Worm (Caenorhabditis elegans) whole organism, late embryonic: ENCODE data around the gene Y55F3BL.6.

Source experiments
- C08G9.2 ChIP-seq: sonication (generic microtip); optimal IDR thresholded peaks from 2 replicates; lab custom pipeline; 2016; ENCODE audit warnings: mild to moderate bottlenecking, missing genetic modification characterization, moderate library complexity, missing compliant biosample characterization
- C38D4.7 ChIP-seq: fragments of 200-800 bp; sonication (Bioruptor generic); optimal IDR thresholded peaks from 2 replicates; lab custom pipeline; 2018; ENCODE audit warnings: mild to moderate bottlenecking, missing genetic modification characterization, moderate library complexity, missing compliant biosample characterization
- F13H6.1 ChIP-seq: sonication (generic microtip); optimal IDR thresholded peaks from 2 replicates; lab custom pipeline; 2016; ENCODE audit warnings: missing genetic modification characterization, missing compliant biosample characterization
- K02D7.2 ChIP-seq: sonication (generic microtip); optimal IDR thresholded peaks from 2 replicates; lab custom pipeline; 2017; ENCODE audit warnings: mild to moderate bottlenecking, missing genetic modification characterization, missing compliant biosample characterization
- K09A11.1 ChIP-seq: sonication (generic microtip); optimal IDR thresholded peaks from 2 replicates; lab custom pipeline; 2017; ENCODE audit warnings: antibody characterized with exemption, mild to moderate bottlenecking, missing genetic modification characterization, missing compliant biosample characterization; ENCODE audit not compliant: insufficient read depth
- Y22D7AL.16 ChIP-seq: sonication (generic microtip); optimal IDR thresholded peaks from 2 replicates; lab custom pipeline; 2016; ENCODE audit warnings: missing genetic modification characterization, missing compliant biosample characterization
- ceh-19 ChIP-seq: fragments of 200-800 bp; sonication (Bioruptor generic); optimal IDR thresholded peaks from 2 replicates; lab custom pipeline; 2018; ENCODE audit warnings: mild to moderate bottlenecking, missing genetic modification characterization, missing compliant biosample characterization
- ceh-30 ChIP-seq: fragments of 150-350 bp; optimal IDR thresholded peaks from 2 replicates; lab custom pipeline; 2014; ENCODE audit warnings: missing biosample characterization, missing genetic modification characterization
- ceh-31 ChIP-seq: sonication (generic microtip); optimal IDR thresholded peaks from 2 replicates; lab custom pipeline; 2016; ENCODE audit warnings: missing genetic modification characterization, missing compliant biosample characterization
- ceh-34 ChIP-seq: sonication (generic microtip); optimal IDR thresholded peaks from 2 replicates; lab custom pipeline; 2016; ENCODE audit warnings: mild to moderate bottlenecking, missing genetic modification characterization, missing compliant biosample characterization
- ceh-45 ChIP-seq: fragments of 200-800 bp; sonication (Bioruptor generic); IDR thresholded peaks from 2 replicates; pipeline ENCODE4 v1.3.6; 2022; ENCODE audit warnings: missing genetic modification reagents, missing genetic modification characterization, missing compliant biosample characterization
- ceh-48 ChIP-seq: sonication (generic microtip); optimal IDR thresholded peaks from 2 replicates; lab custom pipeline; 2016; ENCODE audit warnings: missing genetic modification characterization, inconsistent platforms, missing compliant biosample characterization
- ceh-6 ChIP-seq: fragments of 200-800 bp; sonication (Bioruptor generic); optimal IDR thresholded peaks from 2 replicates; lab custom pipeline; 2018; ENCODE audit warnings: mild to moderate bottlenecking, missing genetic modification characterization, missing compliant biosample characterization
- ceh-9 ChIP-seq: sonication (generic microtip); optimal IDR thresholded peaks from 2 replicates; lab custom pipeline; 2016; ENCODE audit warnings: mild to moderate bottlenecking, missing genetic modification characterization, inconsistent platforms, missing compliant biosample characterization
- che-1 ChIP-seq: sonication (generic microtip); optimal IDR thresholded peaks from 2 replicates; lab custom pipeline; 2016; ENCODE audit warnings: mild to moderate bottlenecking, missing genetic modification characterization, missing compliant biosample characterization
- dve-1 ChIP-seq: sonication (generic microtip); optimal IDR thresholded peaks from 2 replicates; lab custom pipeline; 2017; ENCODE audit warnings: antibody characterized with exemption, mild to moderate bottlenecking, missing genetic modification characterization, missing compliant biosample characterization
- elt-2 ChIP-seq: sonication (generic microtip); optimal IDR thresholded peaks from 2 replicates; lab custom pipeline; 2016; ENCODE audit warnings: missing genetic modification reagents, missing genetic modification characterization, missing compliant biosample characterization
- elt-4 ChIP-seq: sonication (generic microtip); optimal IDR thresholded peaks from 2 replicates; lab custom pipeline; 2016; ENCODE audit warnings: missing genetic modification characterization, missing compliant biosample characterization
- eyg-1 ChIP-seq: sonication (generic microtip); optimal IDR thresholded peaks from 2 replicates; lab custom pipeline; 2016; ENCODE audit warnings: missing genotype, missing genetic modification characterization, missing compliant biosample characterization
- fkh-6 ChIP-seq: sonication (generic microtip); optimal IDR thresholded peaks from 2 replicates; lab custom pipeline; 2016; ENCODE audit warnings: missing genetic modification characterization, missing compliant biosample characterization
- gmeb-2 ChIP-seq: sonication (generic microtip); optimal IDR thresholded peaks from 2 replicates; lab custom pipeline; 2016; ENCODE audit warnings: missing genetic modification characterization, inconsistent platforms, missing compliant biosample characterization
- hlh-13 ChIP-seq: fragments of 200-800 bp; sonication (Bioruptor generic); optimal IDR thresholded peaks from 2 replicates; lab custom pipeline; 2018; ENCODE audit warnings: mild to moderate bottlenecking, missing genetic modification characterization, missing compliant biosample characterization
- hlh-6 ChIP-seq: sonication (generic microtip); optimal IDR thresholded peaks from 2 replicates; lab custom pipeline; 2016; ENCODE audit warnings: missing genotype, missing genetic modification characterization, missing compliant biosample characterization
- hlh-8 ChIP-seq: sonication (generic microtip); optimal IDR thresholded peaks from 2 replicates; lab custom pipeline; 2016; ENCODE audit warnings: missing genotype, missing genetic modification characterization, missing compliant biosample characterization
- lin-11 ChIP-seq: fragments of 200-800 bp; sonication (Bioruptor generic); optimal IDR thresholded peaks from 2 replicates; lab custom pipeline; 2018; ENCODE audit warnings: mild to moderate bottlenecking, missing genetic modification characterization, missing compliant biosample characterization
- madf-2 ChIP-seq: sonication (generic microtip); optimal IDR thresholded peaks from 2 replicates; lab custom pipeline; 2017; ENCODE audit warnings: missing genetic modification characterization, missing compliant biosample characterization
- nfya-1 ChIP-seq: sonication (generic microtip); optimal IDR thresholded peaks from 2 replicates; lab custom pipeline; 2017; ENCODE audit warnings: missing genetic modification characterization, mild to moderate bottlenecking, missing compliant biosample characterization, antibody characterized with exemption, moderate library complexity
- nhr-232 ChIP-seq: sonication (generic microtip); optimal IDR thresholded peaks from 2 replicates; lab custom pipeline; 2016; ENCODE audit warnings: missing genetic modification characterization, missing compliant biosample characterization
- pag-3 ChIP-seq: sonication (generic microtip); optimal IDR thresholded peaks from 2 replicates; lab custom pipeline; 2016; ENCODE audit warnings: missing compliant biosample characterization, missing genetic modification characterization, borderline replicate concordance
- pat-9 ChIP-seq: fragments of 200-800 bp; sonication (Bioruptor generic); optimal IDR thresholded peaks from 2 replicates; lab custom pipeline; 2018; ENCODE audit warnings: mild to moderate bottlenecking, missing genetic modification characterization, moderate library complexity, missing compliant biosample characterization
- pha-2 ChIP-seq: sonication (generic microtip); optimal IDR thresholded peaks from 2 replicates; lab custom pipeline; 2017; ENCODE audit warnings: mild to moderate bottlenecking, missing genetic modification characterization, missing compliant biosample characterization
- pqm-1 ChIP-seq: sonication (generic microtip); optimal IDR thresholded peaks from 2 replicates; lab custom pipeline; 2016; ENCODE audit warnings: missing genetic modification characterization, missing compliant biosample characterization
- pros-1 ChIP-seq: fragments of 150-350 bp; optimal IDR thresholded peaks from 2 replicates; lab custom pipeline; 2014; ENCODE audit warnings: missing biosample characterization, missing genetic modification reagents, missing genetic modification characterization
- ref-2 ChIP-seq: sonication (generic microtip); optimal IDR thresholded peaks from 2 replicates; lab custom pipeline; 2016; ENCODE audit warnings: missing genetic modification characterization, missing compliant biosample characterization
- rnt-1 ChIP-seq: sonication (generic microtip); optimal IDR thresholded peaks from 2 replicates; lab custom pipeline; 2016; ENCODE audit warnings: missing genetic modification characterization, missing compliant biosample characterization
- sox-2 ChIP-seq: fragments of 200-800 bp; sonication (Bioruptor generic); IDR thresholded peaks from 2 replicates; pipeline ENCODE4 v1.3.6; 2022; ENCODE audit warnings: missing genetic modification reagents, missing genetic modification characterization, missing compliant biosample characterization
- sox-4 ChIP-seq: sonication (generic microtip); optimal IDR thresholded peaks from 2 replicates; lab custom pipeline; 2017; ENCODE audit warnings: mild to moderate bottlenecking, missing genetic modification characterization, inconsistent platforms, missing compliant biosample characterization
- tbx-2 ChIP-seq: sonication (generic microtip); optimal IDR thresholded peaks from 2 replicates; lab custom pipeline; 2016; ENCODE audit warnings: missing genetic modification characterization, missing compliant biosample characterization
- ttx-3 ChIP-seq: sonication (generic microtip); optimal IDR thresholded peaks from 2 replicates; lab custom pipeline; 2016; ENCODE audit warnings: missing genetic modification reagents, missing genetic modification characterization, missing compliant biosample characterization
- unc-3 ChIP-seq, 2 experiments: fragments of 200-800 bp in 1 of 2; sonication (Bioruptor generic) in 1 of 2; sonication (generic microtip) in 1 of 2; conservative IDR thresholded peaks in 1 of 2; optimal IDR thresholded peaks in 1 of 2; 2 replicates each; pipeline versions ENCODE4 v1.3.6 to Lab custom; 2016 to 2022; ENCODE audit warnings: missing compliant biosample characterization in 2 of 2, missing genetic modification characterization in 2 of 2, missing genetic modification reagents in 1 of 2
- unc-86 ChIP-seq: sonication (generic microtip); optimal IDR thresholded peaks from 2 replicates; lab custom pipeline; 2016; ENCODE audit warnings: missing genetic modification characterization, missing compliant biosample characterization
- ztf-16 ChIP-seq: sonication (generic microtip); optimal IDR thresholded peaks from 2 replicates; lab custom pipeline; 2017; ENCODE audit warnings: missing genetic modification characterization, missing compliant biosample characterization

The Y55F3BL.6 gene

DNA sequence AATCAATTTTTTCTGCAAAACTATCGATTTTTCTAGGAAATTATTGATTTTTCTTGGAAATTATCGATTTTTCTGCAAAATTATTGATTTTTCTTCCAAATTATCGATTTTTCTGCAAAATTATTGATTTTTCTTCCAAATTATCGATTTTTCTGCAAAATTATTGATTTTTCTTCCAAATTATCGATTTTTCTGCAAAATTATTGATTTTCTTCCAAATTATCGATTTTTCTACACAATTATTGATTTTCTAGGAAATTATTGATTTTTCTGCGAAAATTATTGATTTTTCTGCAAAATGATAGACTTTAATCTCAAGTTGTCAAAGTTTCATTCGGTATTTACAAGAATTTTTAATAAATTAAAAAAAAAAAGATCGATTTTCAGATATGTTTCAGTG is 42.1 kb upstream of the Y55F3BL.6 start:
- peak; percentile 85 for TF ChIP-seq ceh-48

DNA sequence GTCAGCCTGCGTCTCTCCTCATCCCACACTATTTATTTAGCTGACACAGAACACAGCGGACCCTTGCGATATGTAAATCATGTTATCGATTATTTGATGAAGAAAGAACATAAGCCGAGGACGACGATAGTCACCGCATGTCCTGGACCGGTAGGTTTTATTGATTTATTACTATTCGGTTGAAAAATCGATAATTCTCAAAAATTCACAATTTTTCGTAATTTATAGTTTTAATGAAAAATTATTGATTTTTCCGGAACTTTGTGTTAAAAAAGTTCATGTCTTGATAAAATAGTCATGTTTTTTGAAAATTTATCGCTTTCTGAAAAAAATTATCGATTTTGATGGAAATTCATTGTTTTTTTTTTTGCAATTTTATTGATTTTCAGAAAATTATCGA is 41.3 kb upstream of the Y55F3BL.6 start:
- TF ChIP-seq sox-2 (GFP tag; lab: Robert Waterston, UW) (no peak), K02D7.2 (no peak), nhr-232 (tag; lab: Kevin White, UChicago) (no peak), elt-4 (tag; lab: Kevin White, UChicago) (no peak), pros-1 (tag; lab: Kevin White, UChicago) (no peak), elt-2 (no peak), lin-11 (tag; lab: Kevin White, UChicago) (no peak), pag-3 (tag; lab: Kevin White, UChicago) (no peak)

- TF ChIP-seq C38D4.7 (GFP tag; lab: Kevin White, UChicago) (no peak), C08G9.2 (tag; lab: Kevin White, UChicago) (no peak), tbx-2 (tag; lab: Kevin White, UChicago) (no peak)
These were observed 38.3 kb upstream of the Y55F3BL.6 start, which contains the start of gene lgc-33 for ce11 chrIV:845198-845597. Gene lgc-33 (plus strand): TSS chrIV:845498.

ce11 chrIV:842630-843029 is 35.8 kb upstream of the Y55F3BL.6 start:
- TF ChIP-seq ceh-6 (peak; percentile 61), pros-1 (tag; lab: Kevin White, UChicago) (no peak), ceh-9 (no peak), ceh-45 (GFP tag; lab: Robert Waterston, UW) (no peak), che-1 (tag; lab: Kevin White, UChicago) (peak; percentile 53), ceh-34 (tag; lab: Kevin White, UChicago) (peak; percentile 14), madf-2 (tag; lab: Kevin White, UChicago) (peak; percentile 23), pat-9 (tag; lab: Kevin White, UChicago) (peak; percentile 16), eyg-1 (no peak), fkh-6 (tag; lab: Kevin White, UChicago) (no peak), ceh-30 (tag; lab: Kevin White, UChicago) (no peak), C38D4.7 (GFP tag; lab: Kevin White, UChicago) (peak; percentile 30), Y22D7AL.16 (tag; lab: Kevin White, UChicago) (peak; percentile 57), nfya-1 (tag; lab: Kevin White, UChicago) (peak; percentile 20), pha-2 (no peak), C08G9.2 (tag; lab: Kevin White, UChicago) (peak; percentile 14), dve-1 (tag; lab: Kevin White, UChicago) (peak; percentile 12), gmeb-2 (tag; lab: Kevin White, UChicago) (peak; percentile 58), nhr-232 (tag; lab: Kevin White, UChicago) (peak; percentile 39), elt-4 (tag; lab: Kevin White, UChicago) (no peak), sox-2 (GFP tag; lab: Robert Waterston, UW) (no peak), ttx-3 (tag; lab: Kevin White, UChicago) (no peak), K02D7.2 (no peak), hlh-8 (tag; lab: Kevin White, UChicago) (peak; percentile 26), ceh-19 (GFP tag; lab: Kevin White, UChicago) (no peak), ztf-16 (peak; percentile 8), pqm-1 (tag; lab: Kevin White, UChicago) (no peak), ceh-48 (peak; percentile 22), sox-4 (tag; lab: Kevin White, UChicago) (peak; percentile 58), hlh-13 (GFP tag; lab: Kevin White, UChicago) (no peak), tbx-2 (tag; lab: Kevin White, UChicago) (peak; percentile 34), ceh-31 (peak; percentile 36), ref-2 (tag; lab: Kevin White, UChicago) (peak; percentile 13), F13H6.1 (tag; lab: Kevin White, UChicago) (peak; percentile 39), unc-86 (tag; lab: Kevin White, UChicago) (no peak), K09A11.1 (tag; lab: Kevin White, UChicago) (peak; percentile 6), lin-11 (tag; lab: Kevin White, UChicago) (peak; percentile 37), rnt-1 (tag; lab: Kevin White, UChicago) (peak; percentile 31), hlh-6 (tag; lab: Kevin White, UChicago) (peak; percentile 33), elt-2 (peak; percentile 64), unc-3 (GFP tag; conservative IDR thresholded peaks at IDR 0.05; lab: Robert Waterston, UW) (peak; percentile 69), unc-3 (tag; optimal IDR thresholded peaks at IDR 0.05; lab: Kevin White, UChicago) (no peak)
